Worm (Caenorhabditis elegans) whole organism, young adult: ENCODE results near the gene F35E12.10.

ENCODE experiments used
- ama-1 ChIP-seq, 3 experiments: fragments of 150-350 bp in 1 of 3; sonication (generic microtip) in 2 of 3; optimal IDR thresholded peaks; 2 replicates each; lab custom pipeline; 2014 to 2018; ENCODE audit warnings: missing biosample characterization in 2 of 3, missing genetic modification characterization in 2 of 3, missing genetic modification reagents in 2 of 3
- bed-2 ChIP-seq: fragments of 200-800 bp; sonication (Bioruptor generic); IDR thresholded peaks from 2 replicates; pipeline ENCODE4 v1.3.6; 2022; ENCODE audit warnings: missing genetic modification reagents, missing genetic modification characterization, missing compliant biosample characterization
- ceh-100 ChIP-seq: fragments of 200-800 bp; sonication (Bioruptor generic); IDR thresholded peaks from 2 replicates; pipeline ENCODE4 v1.3.6; 2022; ENCODE audit warnings: missing genetic modification reagents, missing genetic modification characterization, missing compliant biosample characterization
- ceh-40 ChIP-seq: fragments of 200-800 bp; sonication (Bioruptor generic); IDR thresholded peaks from 2 replicates; pipeline ENCODE4 v1.3.6; 2022; ENCODE audit warnings: missing genetic modification characterization, missing compliant biosample characterization
- chd-7 ChIP-seq: sonication (generic microtip); optimal IDR thresholded peaks from 2 replicates; lab custom pipeline; 2016; ENCODE audit warnings: mild to moderate bottlenecking, missing genetic modification characterization, moderate library complexity, missing compliant biosample characterization
- hmg-1.2 ChIP-seq: fragments of 200-800 bp; sonication (Bioruptor generic); IDR thresholded peaks from 2 replicates; pipeline ENCODE4 v1.3.6; 2022; ENCODE audit warnings: missing genetic modification reagents, missing genetic modification characterization, missing compliant biosample characterization
- let-526 ChIP-seq: fragments of 200-800 bp; sonication (Bioruptor generic); IDR thresholded peaks from 2 replicates; pipeline ENCODE4 v1.3.6; 2022; ENCODE audit warnings: missing genetic modification reagents, missing genetic modification characterization, missing compliant biosample characterization
- madf-3 ChIP-seq: fragments of 200-800 bp; sonication (Bioruptor generic); IDR thresholded peaks from 2 replicates; pipeline ENCODE4 v1.3.6; 2022; ENCODE audit warnings: missing genetic modification reagents, missing genetic modification characterization, missing compliant biosample characterization
- mcd-1 ChIP-seq: fragments of 200-800 bp; sonication (Bioruptor generic); IDR thresholded peaks from 2 replicates; pipeline ENCODE4 v1.3.6; 2022; ENCODE audit warnings: missing genetic modification reagents, missing genetic modification characterization, missing compliant biosample characterization
- nhr-90 ChIP-seq: sonication (generic microtip); optimal IDR thresholded peaks from 2 replicates; lab custom pipeline; 2016; ENCODE audit warnings: missing genotype, mild to moderate bottlenecking, missing genetic modification characterization, missing compliant biosample characterization
- unc-62 ChIP-seq: fragments of 150-350 bp; optimal IDR thresholded peaks from 2 replicates; lab custom pipeline; 2014; ENCODE audit warnings: missing biosample characterization, missing genetic modification reagents, missing genetic modification characterization
- zfh-2 ChIP-seq: fragments of 200-800 bp; sonication (Bioruptor generic); conservative IDR thresholded peaks from 2 replicates; pipeline ENCODE4 v1.3.6; 2022; ENCODE audit warnings: missing genetic modification reagents, missing genetic modification characterization, missing compliant biosample characterization
- zim-3 ChIP-seq: sonication (generic microtip); optimal IDR thresholded peaks from 2 replicates; lab custom pipeline; 2017; ENCODE audit warnings: mild to moderate bottlenecking, missing genetic modification characterization, moderate library complexity, missing compliant biosample characterization
- ztf-6 ChIP-seq: fragments of 200-800 bp; sonication (Bioruptor generic); IDR thresholded peaks from 2 replicates; pipeline ENCODE4 v1.3.6; 2022; ENCODE audit warnings: missing genetic modification reagents, missing genetic modification characterization, missing compliant biosample characterization

DNA sequence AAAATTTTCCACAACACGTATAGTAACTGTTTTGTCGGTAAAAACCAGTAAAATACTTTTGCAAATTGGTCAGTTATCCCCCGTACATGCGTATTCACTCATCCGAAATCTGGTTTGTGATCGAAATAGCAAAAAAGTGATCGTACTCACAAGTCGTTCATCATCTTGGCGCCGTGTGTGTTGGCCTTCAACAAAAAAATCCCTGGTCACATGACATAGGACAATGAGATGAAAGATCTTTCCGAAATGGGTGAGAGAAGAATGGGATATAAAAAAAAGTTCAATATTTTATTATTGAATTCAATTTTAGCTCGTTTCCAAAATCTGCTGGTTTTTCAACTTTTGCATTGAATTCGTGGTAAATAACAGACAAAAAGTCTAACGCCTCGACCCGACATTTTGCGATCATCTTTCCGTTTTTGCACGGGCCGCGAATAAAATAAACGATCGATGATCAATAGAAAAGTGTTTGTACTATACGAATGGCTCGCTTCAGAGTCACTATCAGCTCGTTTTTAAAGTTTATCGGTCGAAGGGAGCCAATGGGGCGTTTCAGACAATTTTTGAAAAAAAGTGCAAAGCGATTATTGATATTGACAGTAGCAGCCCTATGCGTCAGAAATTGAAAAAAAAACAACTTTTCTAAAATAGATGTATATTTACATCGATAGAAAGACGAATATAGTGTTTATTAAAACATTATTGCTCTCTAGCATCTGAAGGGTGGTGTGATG lies 39.6 kb upstream of the F35E12.10 start:
- TF ChIP-seq mcd-1 (GFP tag; lab: Robert Waterston, UW) (no peak), chd-7 (tag; lab: Kevin White, UChicago) (no peak), hmg-1.2 (no peak), ceh-40 (no peak), ceh-100 (GFP tag; lab: Robert Waterston, UW) (no peak), madf-3 (GFP tag; lab: Robert Waterston, UW) (no peak), let-526 (GFP tag; lab: Robert Waterston, UW) (no peak), ztf-6 (no peak), zfh-2 (GFP tag; lab: Robert Waterston, UW) (no peak), bed-2 (GFP tag; lab: Robert Waterston, UW) (no peak), unc-62 (GFP tag; lab: Kevin White, UChicago) (no peak), ama-1 (optimal IDR thresholded peaks at IDR 0.05; lab: Kevin White, UChicago) (no peak), ama-1 (GFP tag; optimal IDR thresholded peaks at IDR 0.05; lab: Kevin White, UChicago) (no peak), zim-3 (tag; lab: Kevin White, UChicago) (no peak), nhr-90 (no peak)
